Worm (Caenorhabditis elegans) whole organism, late embryonic: ENCODE measurements around the gene rib-1.

Experiments
- K02D7.2 ChIP-seq: sonication (generic microtip); optimal IDR thresholded peaks from 2 replicates; lab custom pipeline; 2017; ENCODE audit warnings: mild to moderate bottlenecking, missing genetic modification characterization, missing compliant biosample characterization
- ceh-48 ChIP-seq: sonication (generic microtip); optimal IDR thresholded peaks from 2 replicates; lab custom pipeline; 2016; ENCODE audit warnings: missing genetic modification characterization, inconsistent platforms, missing compliant biosample characterization
- ceh-9 ChIP-seq: sonication (generic microtip); optimal IDR thresholded peaks from 2 replicates; lab custom pipeline; 2016; ENCODE audit warnings: mild to moderate bottlenecking, missing genetic modification characterization, inconsistent platforms, missing compliant biosample characterization
- hlh-30 ChIP-seq: sonication (generic microtip); optimal IDR thresholded peaks from 2 replicates; lab custom pipeline; 2017; ENCODE audit warnings: antibody characterized with exemption, missing genetic modification characterization, missing compliant biosample characterization; ENCODE audit not compliant: insufficient read depth
- mec-3 ChIP-seq: sonication (generic microtip); optimal IDR thresholded peaks from 2 replicates; lab custom pipeline; 2016; ENCODE audit warnings: borderline replicate concordance, missing genetic modification characterization, missing compliant biosample characterization
- nfya-1 ChIP-seq: sonication (generic microtip); optimal IDR thresholded peaks from 2 replicates; lab custom pipeline; 2017; ENCODE audit warnings: missing genetic modification characterization, mild to moderate bottlenecking, missing compliant biosample characterization, antibody characterized with exemption, moderate library complexity
- pqm-1 ChIP-seq: sonication (generic microtip); optimal IDR thresholded peaks from 2 replicates; lab custom pipeline; 2016; ENCODE audit warnings: missing genetic modification characterization, missing compliant biosample characterization
- tbx-2 ChIP-seq: sonication (generic microtip); optimal IDR thresholded peaks from 2 replicates; lab custom pipeline; 2016; ENCODE audit warnings: missing genetic modification characterization, missing compliant biosample characterization
- unc-55 ChIP-seq: sonication (generic microtip); optimal IDR thresholded peaks from 2 replicates; lab custom pipeline; 2017; ENCODE audit warnings: missing biosample characterization, missing genetic modification reagents, missing genetic modification characterization

ce11 chrIV:11622336-11622735 lies 43.7 kb downstream of the rib-1 start:
- TF ChIP-seq pqm-1 (tag; lab: Kevin White, UChicago): no peak
- no peak for TF ChIP-seq tbx-2 (tag; lab: Kevin White, UChicago)
- no peak for TF ChIP-seq mec-3
- TF ChIP-seq unc-55 (GFP tag; lab: Kevin White, UChicago): no peak
- TF ChIP-seq K02D7.2 (tag; lab: Kevin White, UChicago): no peak
- no peak for TF ChIP-seq ceh-48 (tag; lab: Kevin White, UChicago)
- TF ChIP-seq nfya-1 (tag; lab: Kevin White, UChicago): no peak
- no peak for TF ChIP-seq ceh-9 (tag; lab: Kevin White, UChicago)
- TF ChIP-seq hlh-30 (tag; lab: Kevin White, UChicago): no peak
